Fruit fly (Drosophila melanogaster) whole organism, prepupa: ENCODE measurements around the gene CG13392.

Source experiments
- Blimp-1 ChIP-seq: fragments of 200-800 bp; sonication (Bioruptor generic); optimal IDR thresholded peaks from 3 replicates; lab custom pipeline; 2017; ENCODE audit warnings: missing biosample characterization, missing genetic modification characterization, mild to moderate bottlenecking, moderate library complexity, missing genetic modification reagents
- CG11294 ChIP-seq: fragments of 200-800 bp; sonication (Bioruptor generic); IDR thresholded peaks from 2 replicates; pipeline ENCODE4 v1.3.6; 2022; ENCODE audit warnings: missing biosample characterization, missing genetic modification characterization
- CG11902 ChIP-seq: fragments of 200-800 bp; sonication (Bioruptor generic); optimal IDR thresholded peaks from 3 replicates; lab custom pipeline; 2016; ENCODE audit warnings: missing biosample characterization, missing genetic modification characterization
- CG1621 ChIP-seq: fragments of 200-800 bp; sonication (Bioruptor generic); optimal IDR thresholded peaks from 3 replicates; lab custom pipeline; 2018; ENCODE audit warnings: missing biosample characterization, mild to moderate bottlenecking, missing genetic modification characterization
- CG16779 ChIP-seq: fragments of 200-800 bp; sonication (Bioruptor generic); optimal IDR thresholded peaks from 3 replicates; lab custom pipeline; 2017; ENCODE audit warnings: missing biosample characterization, mild to moderate bottlenecking, missing genetic modification characterization
- CG3032 ChIP-seq: fragments of 200-800 bp; optimal IDR thresholded peaks from 2 replicates; lab custom pipeline; 2019; ENCODE audit warnings: missing biosample characterization, mild to moderate bottlenecking, missing genetic modification characterization, moderate library complexity
- CG31627 ChIP-seq: fragments of 200-800 bp; sonication (Bioruptor generic); optimal IDR thresholded peaks from 3 replicates; lab custom pipeline; 2016; ENCODE audit warnings: missing biosample characterization, missing genetic modification characterization
- CG32006 ChIP-seq: fragments of 200-800 bp; sonication (Bioruptor generic); optimal IDR thresholded peaks from 3 replicates; lab custom pipeline; 2017; ENCODE audit warnings: missing biosample characterization, mild to moderate bottlenecking, missing genetic modification characterization
- CG34406 ChIP-seq: fragments of 200-800 bp; sonication (Bioruptor generic); optimal IDR thresholded peaks from 3 replicates; lab custom pipeline; 2016; ENCODE audit warnings: missing biosample characterization, missing genetic modification characterization
- CG4318 ChIP-seq: fragments of 200-800 bp; sonication (Bioruptor generic); optimal IDR thresholded peaks from 3 replicates; lab custom pipeline; 2017; ENCODE audit warnings: missing biosample characterization, mild to moderate bottlenecking, missing genetic modification characterization
- CG6163 ChIP-seq: fragments of 200-800 bp; sonication (Bioruptor generic); IDR thresholded peaks from 3 replicates; pipeline ENCODE4 v1.3.6; 2022; ENCODE audit warnings: missing biosample characterization, missing genetic modification characterization
- CG6276 ChIP-seq: fragments of 200-800 bp; sonication (Bioruptor generic); optimal IDR thresholded peaks from 2 replicates; lab custom pipeline; 2017; ENCODE audit warnings: missing biosample characterization, mild to moderate bottlenecking, missing genetic modification characterization
- CG6808 ChIP-seq: fragments of 200-800 bp; sonication (Bioruptor generic); optimal IDR thresholded peaks from 3 replicates; lab custom pipeline; 2017; ENCODE audit warnings: missing biosample characterization, missing genetic modification characterization, mild to moderate bottlenecking, moderate library complexity, missing genetic modification reagents
- CG6854 ChIP-seq: fragments of 200-800 bp; sonication (Bioruptor generic); optimal IDR thresholded peaks from 2 replicates; lab custom pipeline; 2017; ENCODE audit warnings: missing biosample characterization, mild to moderate bottlenecking, missing genetic modification characterization
- CG7368 ChIP-seq: fragments of 200-800 bp; sonication (Bioruptor generic); optimal IDR thresholded peaks from 3 replicates; lab custom pipeline; 2016; ENCODE audit warnings: missing biosample characterization, missing genetic modification characterization
- CG8119 ChIP-seq: fragments of 200-800 bp; sonication (Bioruptor generic); IDR thresholded peaks from 3 replicates; pipeline ENCODE4 v1.3.6; 2022; ENCODE audit warnings: missing biosample characterization, missing genetic modification characterization
- CG9139 ChIP-seq: fragments of 200-800 bp; sonication (Bioruptor generic); optimal IDR thresholded peaks from 3 replicates; lab custom pipeline; 2017; ENCODE audit warnings: missing biosample characterization, mild to moderate bottlenecking, missing genetic modification characterization
- Eip75B ChIP-seq: fragments of 200-800 bp; sonication (Bioruptor generic); optimal IDR thresholded peaks from 3 replicates; lab custom pipeline; 2016; ENCODE audit warnings: missing biosample characterization, missing genetic modification characterization
- Eip78C ChIP-seq: fragments of 200-800 bp; sonication (Bioruptor generic); peaks from one replicate; lab custom pipeline; 2016; ENCODE audit warnings: missing biosample characterization, missing genetic modification characterization
- Eip93F ChIP-seq: fragments of 200-800 bp; sonication (Bioruptor generic); optimal IDR thresholded peaks from 2 replicates; lab custom pipeline; 2016; ENCODE audit warnings: missing biosample characterization, mild to moderate bottlenecking, missing genetic modification characterization
- Ets21C ChIP-seq: fragments of 200-800 bp; sonication (Bioruptor generic); optimal IDR thresholded peaks from 3 replicates; lab custom pipeline; 2016; ENCODE audit warnings: missing biosample characterization, missing genetic modification characterization
- Ets96B ChIP-seq: fragments of 200-800 bp; optimal IDR thresholded peaks from 2 replicates; lab custom pipeline; 2019; ENCODE audit warnings: missing biosample characterization, mild to moderate bottlenecking, missing genetic modification characterization, moderate library complexity
- Hr38 ChIP-seq: sonication (Bioruptor generic); optimal IDR thresholded peaks from 2 replicates; lab custom pipeline; 2016; ENCODE audit warnings: missing biosample characterization, missing genetic modification characterization
- Hr39 ChIP-seq: fragments of 200-800 bp; sonication (Bioruptor generic); optimal IDR thresholded peaks from 2 replicates; lab custom pipeline; 2016; ENCODE audit warnings: missing biosample characterization, missing genetic modification characterization
- Hr4 ChIP-seq: fragments of 200-800 bp; sonication (Bioruptor generic); optimal IDR thresholded peaks from 3 replicates; lab custom pipeline; 2016; ENCODE audit warnings: missing biosample characterization, missing genetic modification characterization
- Lpt ChIP-seq: fragments of 200-800 bp; sonication (Bioruptor generic); optimal IDR thresholded peaks from 3 replicates; lab custom pipeline; 2016; ENCODE audit warnings: missing biosample characterization, missing genetic modification characterization
- Sox14 ChIP-seq: fragments of 200-800 bp; sonication (Bioruptor generic); optimal IDR thresholded peaks from 3 replicates; lab custom pipeline; 2016; ENCODE audit warnings: missing biosample characterization, missing genetic modification characterization
- achi ChIP-seq: fragments of 200-800 bp; sonication (Bioruptor generic); optimal IDR thresholded peaks from 3 replicates; lab custom pipeline; 2016; ENCODE audit warnings: missing biosample characterization, missing genetic modification characterization
- dsx ChIP-seq: fragments of 200-800 bp; optimal IDR thresholded peaks from 3 replicates; lab custom pipeline; 2019; ENCODE audit warnings: missing biosample characterization, mild to moderate bottlenecking, missing genetic modification characterization, moderate library complexity; ENCODE audit not compliant: poor library complexity, severe bottlenecking
- esn ChIP-seq: fragments of 200-800 bp; sonication (Bioruptor generic); optimal IDR thresholded peaks from 2 replicates; lab custom pipeline; 2016; ENCODE audit warnings: missing biosample characterization, mild to moderate bottlenecking, missing genetic modification characterization, moderate library complexity
- fd85E ChIP-seq: fragments of 200-800 bp; sonication (Bioruptor generic); optimal IDR thresholded peaks from 3 replicates; lab custom pipeline; 2016; ENCODE audit warnings: missing biosample characterization, missing genetic modification characterization
- pdm3 ChIP-seq: fragments of 200-800 bp; sonication (Bioruptor generic); optimal IDR thresholded peaks from 3 replicates; lab custom pipeline; 2016; ENCODE audit warnings: missing biosample characterization, missing genetic modification characterization
- spab ChIP-seq: fragments of 200-800 bp; sonication (Bioruptor generic); optimal IDR thresholded peaks from 2 replicates; lab custom pipeline; 2017; ENCODE audit warnings: missing biosample characterization, mild to moderate bottlenecking, missing genetic modification characterization, missing genetic modification reagents
- ss ChIP-seq, 2 experiments: fragments of 200-800 bp; sonication (Bioruptor generic); optimal IDR thresholded peaks; 2 replicates in 1 of 2; 3 replicates in 1 of 2; lab custom pipeline; 2017 to 2018; ENCODE audit warnings: mild to moderate bottlenecking in 2 of 2, missing biosample characterization in 2 of 2, missing genetic modification characterization in 2 of 2, moderate library complexity in 1 of 2
- svp ChIP-seq: fragments of 200-800 bp; sonication (Bioruptor generic); peaks from one replicate; lab custom pipeline; 2016; ENCODE audit warnings: missing biosample characterization, missing genetic modification characterization
- vri ChIP-seq: fragments of 200-800 bp; sonication (Bioruptor generic); optimal IDR thresholded peaks from 3 replicates; lab custom pipeline; 2016; ENCODE audit warnings: missing biosample characterization, mild to moderate bottlenecking, missing genetic modification characterization

The CG13392 gene

dm6 chr2L:8420259-8420930, 37.8 kb upstream of the CG13392 start (continued):
- TF ChIP-seq CG11294 (GFP tag; lab: Robert Waterston, UW) (no peak), Hr4 (GFP tag; lab: Kevin White, UChicago) (peak; percentile 35), Blimp-1 (GFP tag; lab: Kevin White, UChicago) (no peak), CG6808 (GFP tag; lab: Kevin White, UChicago) (peak; percentile 75), CG11902 (no peak), Ets96B (peak; percentile 37), ss (GFP tag; optimal IDR thresholded peaks at IDR 0.05; lab: Kevin White, UChicago) (peak; percentile 75 to 82), dsx (peak; percentile 72)

- TF ChIP-seq CG16779 (peak; percentile 34), CG32006 (GFP tag; lab: Kevin White, UChicago) (no peak), CG6854 (peak; percentile 56), Eip78C (GFP tag; lab: Kevin White, UChicago) (peak; percentile 75), CG6276 (GFP tag; lab: Kevin White, UChicago) (no peak), dsx (peak; percentile 50), CG34406 (GFP tag; lab: Kevin White, UChicago) (no peak), vri (GFP tag; lab: Kevin White, UChicago) (peak; percentile 2), Blimp-1 (GFP tag; lab: Kevin White, UChicago) (no peak), achi (GFP tag; lab: Kevin White, UChicago) (peak; percentile 10), Eip75B (GFP tag; lab: Kevin White, UChicago) (peak; percentile 10), CG7368 (GFP tag; lab: Kevin White, UChicago) (peak; percentile 43), CG1621 (peak; percentile 23), svp (peak; percentile 96), Eip93F (no peak), Sox14 (peak; percentile 18), CG6163 (GFP tag; lab: Robert Waterston, UW) (peak; percentile 42; the same call in 1 of the 3 replicates), CG3032 (tag; lab: Kevin White, UChicago) (peak; percentile 32), Lpt (GFP tag; lab: Kevin White, UChicago) (no peak), Ets21C (GFP tag; lab: Kevin White, UChicago) (no peak), fd85E (no peak), ss (GFP tag; optimal IDR thresholded peaks at IDR 0.05; lab: Kevin White, UChicago) (peak; percentile 75 to 77), CG6808 (GFP tag; lab: Kevin White, UChicago) (peak; percentile 69), Ets96B (peak; percentile 28), CG31627 (GFP tag; lab: Kevin White, UChicago) (no peak), esn (no peak), Hr38 (GFP tag; lab: Kevin White, UChicago) (no peak), CG9139 (GFP tag; lab: Kevin White, UChicago) (peak; percentile 8), Hr39 (GFP tag; lab: Kevin White, UChicago) (no peak)
Measured at dm6 chr2L:8419382-8419940, 36.9 kb upstream of the CG13392 start.

dm6 chr2L:8418113-8418885, 35.7 kb upstream of the CG13392 start:
- TF ChIP-seq CG6276 (GFP tag; lab: Kevin White, UChicago) (peak; percentile 22), svp (peak; percentile 57), Eip78C (GFP tag; lab: Kevin White, UChicago) (peak; percentile 61), ss (GFP tag; optimal IDR thresholded peaks at IDR 0.05; lab: Kevin White, UChicago) (peak; percentile 36 to 49), CG11294 (GFP tag; lab: Robert Waterston, UW) (no peak), spab (peak; percentile 11), CG4318 (GFP tag; lab: Kevin White, UChicago) (no peak), pdm3 (GFP tag; lab: Kevin White, UChicago) (no peak), CG6808 (GFP tag; lab: Kevin White, UChicago) (peak; percentile 32), vri (GFP tag; lab: Kevin White, UChicago) (no peak), dsx (no peak), CG8119 (GFP tag; lab: Robert Waterston, UW) (0 out of 3 replicates have a peak, but pooled peaks have one; percentile 17), Hr4 (GFP tag; lab: Kevin White, UChicago) (no peak), CG9139 (GFP tag; lab: Kevin White, UChicago) (peak; percentile 38), Eip75B (GFP tag; lab: Kevin White, UChicago) (no peak)
